Fruit fly (Drosophila melanogaster) whole organism, embryonic: Measurements from ENCODE around the gene CG10232.

ENCODE experiments used
- ATbp ChIP-seq: fragments of 200-800 bp; sonication (Bioruptor generic); optimal IDR thresholded peaks from 2 replicates; lab custom pipeline; 2017; ENCODE audit warnings: missing biosample characterization, mild to moderate bottlenecking, missing genetic modification characterization, missing genetic modification reagents
- Adf1 ChIP-seq: fragments of 200-800 bp; sonication (Bioruptor generic); IDR thresholded peaks from 2 replicates; pipeline ENCODE4 v1.3.6; 2022; ENCODE audit warnings: missing biosample characterization, missing genetic modification characterization
- Awh ChIP-seq: fragments of 200-800 bp; sonication (Bioruptor generic); IDR thresholded peaks from 2 replicates; pipeline ENCODE4, ENCODE4 v1.3.6; 2022; ENCODE audit warnings: missing biosample characterization, missing genetic modification characterization
- BEAF-32 ChIP-seq: fragments of 200-800 bp; sonication (Bioruptor generic); optimal IDR thresholded peaks from 3 replicates; lab custom pipeline; 2017; ENCODE audit warnings: missing biosample characterization, missing genetic modification characterization, mild to moderate bottlenecking, moderate library complexity, missing genetic modification reagents
- CG10321 ChIP-seq: fragments of 200-800 bp; sonication (Bioruptor generic); IDR thresholded peaks from 2 replicates; pipeline ENCODE4 v1.3.6; 2022; ENCODE audit warnings: missing biosample characterization, missing genetic modification characterization
- CG10979 ChIP-seq: fragments of 200-800 bp; sonication (Bioruptor generic); optimal IDR thresholded peaks from 2 replicates; lab custom pipeline; 2018; ENCODE audit warnings: missing biosample characterization, mild to moderate bottlenecking, missing genetic modification characterization, moderate library complexity
- CG13123 ChIP-seq: fragments of 200-800 bp; sonication (Bioruptor generic); optimal IDR thresholded peaks from 2 replicates; lab custom pipeline; 2016; ENCODE audit warnings: missing biosample characterization, missing genetic modification characterization
- CG13296 ChIP-seq: fragments of 200-800 bp; sonication (Bioruptor generic); optimal IDR thresholded peaks from 3 replicates; lab custom pipeline; 2018; ENCODE audit warnings: missing biosample characterization, mild to moderate bottlenecking, missing genetic modification characterization
- CG1529 ChIP-seq: fragments of 200-800 bp; sonication (Bioruptor generic); optimal IDR thresholded peaks from 3 replicates; lab custom pipeline; 2018; ENCODE audit warnings: missing biosample characterization, missing genetic modification characterization
- CG15601 ChIP-seq: fragments of 200-800 bp; sonication (Bioruptor generic); optimal IDR thresholded peaks from 3 replicates; lab custom pipeline; 2019; ENCODE audit warnings: missing biosample characterization, mild to moderate bottlenecking, missing genetic modification characterization, moderate library complexity
- CG1603 ChIP-seq: fragments of 200-800 bp; sonication (Bioruptor generic); optimal IDR thresholded peaks from 2 replicates; lab custom pipeline; 2019; ENCODE audit warnings: missing biosample characterization, mild to moderate bottlenecking, missing genetic modification characterization, moderate library complexity
- CG16779 ChIP-seq: fragments of 200-800 bp; sonication (Bioruptor generic); IDR thresholded peaks from 2 replicates; pipeline ENCODE4 v1.3.6; 2022; ENCODE audit warnings: missing biosample characterization, missing genetic modification characterization
- CG17612 ChIP-seq: fragments of 200-800 bp; sonication (Bioruptor generic); IDR thresholded peaks from 2 replicates; pipeline ENCODE4 v1.3.6; 2022; ENCODE audit warnings: missing biosample characterization, missing genetic modification characterization
- CG1832 ChIP-seq: fragments of 200-800 bp; sonication (Bioruptor generic); optimal IDR thresholded peaks from 2 replicates; lab custom pipeline; 2017; ENCODE audit warnings: missing biosample characterization, mild to moderate bottlenecking, missing genetic modification characterization, inconsistent platforms
- CG2202 ChIP-seq: fragments of 200-800 bp; sonication (Bioruptor generic); optimal IDR thresholded peaks from 2 replicates; lab custom pipeline; 2018; ENCODE audit warnings: missing biosample characterization, mild to moderate bottlenecking, missing genetic modification characterization
- CG3281 ChIP-seq: fragments of 200-800 bp; sonication (Bioruptor generic); optimal IDR thresholded peaks from 3 replicates; lab custom pipeline; 2017; ENCODE audit warnings: missing biosample characterization, mild to moderate bottlenecking, missing genetic modification characterization
- CG3407 ChIP-seq: fragments of 200-800 bp; sonication (Bioruptor generic); optimal IDR thresholded peaks from 2 replicates; lab custom pipeline; 2018; ENCODE audit warnings: missing biosample characterization, mild to moderate bottlenecking, missing genetic modification characterization
- CG34224 ChIP-seq: fragments of 200-800 bp; sonication (Bioruptor generic); IDR thresholded peaks from 3 replicates; pipeline ENCODE4 v1.3.6; 2022; ENCODE audit warnings: missing biosample characterization, missing genetic modification characterization; ENCODE audit not compliant: partially characterized antibody
- CG4617 ChIP-seq: fragments of 200-800 bp; sonication (Bioruptor generic); optimal IDR thresholded peaks from 3 replicates; lab custom pipeline; 2016; ENCODE audit warnings: missing biosample characterization, missing genetic modification characterization, borderline replicate concordance
- CG8089 ChIP-seq: fragments of 200-800 bp; sonication (Bioruptor generic); optimal IDR thresholded peaks from 3 replicates; lab custom pipeline; 2016; ENCODE audit warnings: missing biosample characterization, missing genetic modification characterization
- CG8290 ChIP-seq, 3 experiments: fragments of 200-800 bp; sonication (Bioruptor generic); optimal IDR thresholded peaks; 2 replicates each; lab custom pipeline; 2016 to 2019; ENCODE audit warnings: missing biosample characterization in 3 of 3, missing genetic modification characterization in 3 of 3, mild to moderate bottlenecking in 2 of 3, moderate library complexity in 1 of 3
- CG8944 ChIP-seq: fragments of 200-800 bp; sonication (Bioruptor generic); optimal IDR thresholded peaks from 3 replicates; lab custom pipeline; 2016; ENCODE audit warnings: missing biosample characterization, missing genetic modification characterization
- CG9797 ChIP-seq: fragments of 200-800 bp; sonication (Bioruptor generic); optimal IDR thresholded peaks from 3 replicates; lab custom pipeline; 2018; ENCODE audit warnings: missing biosample characterization, mild to moderate bottlenecking, missing genetic modification characterization
- CG9932 ChIP-seq: fragments of 200-800 bp; sonication (Bioruptor generic); IDR thresholded peaks from 2 replicates; pipeline ENCODE4 v1.3.6; 2022; ENCODE audit warnings: missing biosample characterization, missing genetic modification characterization
- Dbx ChIP-seq: fragments of 200-800 bp; sonication (Bioruptor generic); IDR thresholded peaks from 3 replicates; pipeline ENCODE4 v1.3.6; 2022; ENCODE audit warnings: missing biosample characterization, missing genetic modification characterization
- HLHmδ ChIP-seq: fragments of 200-800 bp; sonication (Bioruptor generic); optimal IDR thresholded peaks from 2 replicates; lab custom pipeline; 2018; ENCODE audit warnings: missing biosample characterization, mild to moderate bottlenecking, missing genetic modification characterization, moderate library complexity
- Hr3 ChIP-seq: fragments of 200-800 bp; sonication (Bioruptor generic); optimal IDR thresholded peaks from 3 replicates; lab custom pipeline; 2016; ENCODE audit warnings: missing biosample characterization, missing genetic modification characterization
- Hsf ChIP-seq: fragments of 200-800 bp; sonication (Bioruptor generic); optimal IDR thresholded peaks from 3 replicates; lab custom pipeline; 2016; ENCODE audit warnings: missing biosample characterization, missing genetic modification characterization
- Kr ChIP-seq: fragments of 200-800 bp; sonication (Bioruptor generic); optimal IDR thresholded peaks from 2 replicates; lab custom pipeline; 2017; ENCODE audit warnings: missing biosample characterization, mild to moderate bottlenecking, missing genetic modification characterization
- MTF-1 ChIP-seq: fragments of 200-800 bp; sonication (Bioruptor generic); optimal IDR thresholded peaks from 2 replicates; lab custom pipeline; 2018; ENCODE audit warnings: missing biosample characterization, mild to moderate bottlenecking, missing genetic modification characterization, borderline replicate concordance
- NFAT ChIP-seq: fragments of 200-800 bp; sonication (Bioruptor generic); IDR thresholded peaks from 2 replicates; pipeline ENCODE4 v1.3.6; 2022; ENCODE audit warnings: missing biosample characterization, missing genetic modification characterization
- Rfx ChIP-seq: fragments of 200-800 bp; sonication (Bioruptor generic); IDR thresholded peaks from 2 replicates; pipeline ENCODE4 v1.3.6; 2022; ENCODE audit warnings: missing biosample characterization, missing genetic modification characterization
- Spps ChIP-seq: fragments of 200-800 bp; sonication (Bioruptor generic); optimal IDR thresholded peaks from 2 replicates; lab custom pipeline; 2018; ENCODE audit warnings: missing biosample characterization, mild to moderate bottlenecking, missing genetic modification characterization
- Sry-δ ChIP-seq: fragments of 200-800 bp; sonication (Bioruptor generic); optimal IDR thresholded peaks from 2 replicates; lab custom pipeline; 2016; ENCODE audit warnings: missing biosample characterization, missing genetic modification characterization
- ac ChIP-seq: fragments of 200-800 bp; sonication (Bioruptor generic); optimal IDR thresholded peaks from 3 replicates; lab custom pipeline; 2017; ENCODE audit warnings: missing biosample characterization, mild to moderate bottlenecking, missing genetic modification characterization
- ato ChIP-seq: fragments of 200-800 bp; sonication (Bioruptor generic); IDR thresholded peaks from 2 replicates; pipeline ENCODE4 v1.3.6; 2022; ENCODE audit warnings: missing biosample characterization, missing genetic modification characterization; ENCODE audit not compliant: partially characterized antibody
- cato ChIP-seq: fragments of 200-800 bp; sonication (Bioruptor generic); optimal IDR thresholded peaks from 2 replicates; lab custom pipeline; 2016; ENCODE audit warnings: missing biosample characterization, missing genetic modification characterization, borderline replicate concordance
- dimm ChIP-seq: fragments of 200-800 bp; sonication (Bioruptor generic); IDR thresholded peaks from 2 replicates; pipeline ENCODE4 v1.3.6; 2022; ENCODE audit warnings: missing biosample characterization, missing genetic modification characterization
- fd64A ChIP-seq: fragments of 200-800 bp; sonication (Bioruptor generic); optimal IDR thresholded peaks from 3 replicates; lab custom pipeline; 2018; ENCODE audit warnings: missing biosample characterization, mild to moderate bottlenecking, missing genetic modification characterization
- fu2 ChIP-seq: fragments of 200-800 bp; sonication (Bioruptor generic); optimal IDR thresholded peaks from 2 replicates; lab custom pipeline; 2016; ENCODE audit warnings: missing biosample characterization, missing genetic modification characterization
- jing ChIP-seq: fragments of 200-800 bp; sonication (Bioruptor generic); optimal IDR thresholded peaks from 2 replicates; lab custom pipeline; 2018; ENCODE audit warnings: missing biosample characterization, mild to moderate bottlenecking, missing genetic modification characterization
- knrl ChIP-seq: fragments of 200-800 bp; sonication (Bioruptor generic); IDR thresholded peaks from 3 replicates; pipeline ENCODE4 v1.3.6; 2022; ENCODE audit warnings: missing biosample characterization, missing genetic modification characterization; ENCODE audit not compliant: partially characterized antibody
- otp ChIP-seq: fragments of 200-800 bp; sonication (Bioruptor generic); IDR thresholded peaks from 3 replicates; pipeline ENCODE4, ENCODE4 v1.3.6; 2022; ENCODE audit warnings: missing biosample characterization, missing genetic modification characterization
- pan ChIP-seq, 4 experiments: fragments of >200 bp in 3 of 4; fragments of 200-800 bp in 1 of 4; sonication (Bioruptor generic) in 1 of 4; optimal IDR thresholded peaks in 3 of 4; IDR thresholded peaks in 1 of 4; 2 replicates each; pipeline versions ENCODE4 v1.3.6 to Lab custom; 2017 to 2022; ENCODE audit warnings: missing biosample characterization in 2 of 4, missing genetic modification characterization in 2 of 4, mixed read lengths in 1 of 4
- pnt ChIP-seq: fragments of 200-800 bp; sonication (Bioruptor generic); optimal IDR thresholded peaks from 3 replicates; lab custom pipeline; 2016; ENCODE audit warnings: missing biosample characterization, missing genetic modification characterization
- tll ChIP-seq, 2 experiments: fragments of 200-800 bp in 1 of 2; fragments of >200 bp in 1 of 2; sonication (Bioruptor generic) in 1 of 2; optimal IDR thresholded peaks; 2 replicates each; lab custom pipeline; 2017 to 2019; ENCODE audit warnings: missing biosample characterization in 2 of 2, missing genetic modification characterization in 2 of 2, mild to moderate bottlenecking in 1 of 2, moderate library complexity in 1 of 2
- yki ChIP-seq: fragments of >200 bp; optimal IDR thresholded peaks from 3 replicates; lab custom pipeline; 2018
- zf30C ChIP-seq: fragments of 200-800 bp; sonication (Bioruptor generic); optimal IDR thresholded peaks from 3 replicates; lab custom pipeline; 2018; ENCODE audit warnings: missing biosample characterization, mild to moderate bottlenecking, missing genetic modification characterization

The CG10232 gene

DNA sequence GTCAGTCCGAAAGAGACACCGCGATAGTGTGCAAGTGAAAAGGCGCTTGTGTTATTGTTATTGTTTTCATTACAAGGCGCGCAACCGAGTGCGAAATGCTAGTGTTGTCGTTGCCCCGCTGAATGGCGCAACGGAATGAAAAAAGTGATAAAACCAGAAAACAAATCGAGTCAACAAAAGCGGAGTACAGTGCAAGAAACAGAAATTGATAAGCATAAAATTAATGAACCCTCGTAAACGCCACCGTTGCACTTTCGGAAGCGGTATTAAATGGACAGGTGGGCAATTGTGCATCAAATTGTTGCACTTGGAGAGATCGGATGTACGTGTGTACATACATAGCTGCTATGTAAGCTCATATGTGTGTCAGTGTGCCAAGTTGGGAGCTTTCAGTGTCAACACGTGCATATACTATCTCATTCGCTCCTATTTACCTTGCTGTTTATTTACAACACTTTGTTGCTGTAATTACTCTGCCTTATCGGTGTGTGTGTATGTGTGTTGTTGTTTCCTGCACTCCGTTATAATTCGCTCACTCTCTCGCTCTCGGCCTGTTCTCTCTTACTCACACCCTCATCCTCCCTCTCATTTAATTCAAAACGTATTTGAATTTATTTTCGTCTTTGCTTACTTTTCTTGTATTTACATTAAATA, 2.1 kb upstream of the CG10232 start (continued):
- TF ChIP-seq CG13296 (peak; percentile 71), otp (GFP tag; lab: Robert Waterston, UW) (peak; percentile 75; the same call in 2 of the 3 replicates), CG1832 (GFP tag; lab: Kevin White, UChicago) (no peak), Hr3 (no peak), jing (GFP tag; lab: Kevin White, UChicago) (no peak), ATbp (GFP tag; lab: Kevin White, UChicago) (peak; percentile 93), CG34224 (GFP tag; lab: Robert Waterston, UW) (no peak), CG9797 (GFP tag; lab: Kevin White, UChicago) (peak; percentile 23), cato (GFP tag; lab: Kevin White, UChicago) (no peak), CG10979 (tag; lab: Kevin White, UChicago) (peak; percentile 18), CG3407 (GFP tag; lab: Kevin White, UChicago) (peak; percentile 75), pnt (GFP tag; lab: Kevin White, UChicago) (peak; percentile 60), Spps (tag; lab: Kevin White, UChicago) (no peak), CG15601 (tag; lab: Kevin White, UChicago) (peak; percentile 60), NFAT (GFP tag; lab: Robert Waterston, UW) (no peak), zf30C (no peak), HLHmδ (GFP tag; lab: Kevin White, UChicago) (peak; percentile 36), Rfx (GFP tag; lab: Robert Waterston, UW) (peak; percentile 58; the same call in 1 of the 2 replicates), Hsf (GFP tag; lab: Kevin White, UChicago) (no peak), CG16779 (GFP tag; lab: Robert Waterston, UW) (no peak), ac (GFP tag; lab: Kevin White, UChicago) (no peak), Dbx (GFP tag; lab: Robert Waterston, UW) (peak; percentile 78; the same call in 2 of the 3 replicates), CG8944 (GFP tag; lab: Kevin White, UChicago) (no peak), Kr (GFP tag; lab: Kevin White, UChicago) (no peak), fu2 (GFP tag; lab: Kevin White, UChicago) (no peak), CG1529 (GFP tag; lab: Kevin White, UChicago) (peak; percentile 39), tll (GFP tag; optimal IDR thresholded peaks at IDR 0.05; lab: Kevin White, UChicago) (no peak), pan (optimal IDR thresholded peaks at IDR 0.05; lab: Kevin White, UChicago) (no peak), pan (GFP tag; optimal IDR thresholded peaks at IDR 0.05 in 1 of 2, IDR thresholded peaks at IDR 0.05 in 1 of 2) (peak in 1 of 2 experiments; percentile 79), knrl (GFP tag; lab: Robert Waterston, UW) (no peak), CG10321 (GFP tag; lab: Robert Waterston, UW) (peak; percentile 51), yki (lab: Kevin White, UChicago) (no peak), CG17612 (GFP tag; lab: Robert Waterston, UW) (no peak), CG4617 (GFP tag; lab: Kevin White, UChicago) (no peak), CG3281 (GFP tag; lab: Kevin White, UChicago) (no peak), CG2202 (peak; percentile 10), CG8290 (GFP tag; optimal IDR thresholded peaks at IDR 0.05; lab: Kevin White, UChicago) (peak; percentile 37), CG8290 (tag; optimal IDR thresholded peaks at IDR 0.05; lab: Kevin White, UChicago) (peak in 1 of 2 experiments; percentile 51), BEAF-32 (GFP tag; lab: Kevin White, UChicago) (no peak), Sry-δ (no peak), MTF-1 (GFP tag; lab: Kevin White, UChicago) (peak; percentile 95), CG13123 (peak; percentile 48), CG1603 (tag; lab: Kevin White, UChicago) (peak; percentile 42), fd64A (GFP tag; lab: Kevin White, UChicago) (peak; percentile 85), CG9932 (GFP tag; lab: Robert Waterston, UW) (0 out of 2 replicates have a peak, but pooled peaks have one; percentile 5), Awh (GFP tag; lab: Robert Waterston, UW) (peak; percentile 91), ato (GFP tag; lab: Robert Waterston, UW) (no peak), CG8089 (GFP tag; lab: Kevin White, UChicago) (no peak), dimm (GFP tag; lab: Robert Waterston, UW) (peak; percentile 39; the same call in 1 of the 2 replicates), Adf1 (GFP tag; lab: Robert Waterston, UW) (no peak)
